Worm (Caenorhabditis elegans): ENCODE data around the gene clpf-1.

clpf-1 gene

ce11 chrIII:3390144-3390543 is 7.4 kb upstream of the clpf-1 start (continued):
- TF ChIP-seq attf-5 (GFP tag; optimal IDR thresholded peaks at IDR 0.05) (no peak), sdz-38 (tag; optimal IDR thresholded peaks at IDR 0.05) (no peak), lin-40 (tag; optimal IDR thresholded peaks at IDR 0.05) (no peak), ceh-27 (GFP tag; optimal IDR thresholded peaks at IDR 0.05) (no peak), unc-62 (GFP tag; optimal IDR thresholded peaks at IDR 0.05) (no peak), ztf-22 (GFP tag; optimal IDR thresholded peaks at IDR 0.05) (no peak), xnd-1 (tag; optimal IDR thresholded peaks at IDR 0.05) (peak; percentile 99), snpc-1.1 (tag; optimal IDR thresholded peaks at IDR 0.05; ENCODE audit: insufficient read depth) (peak; percentile 48), ccch-3 (GFP tag; optimal IDR thresholded peaks at IDR 0.05) (no peak), ztf-26 (tag; optimal IDR thresholded peaks at IDR 0.05) (no peak), zfh-2 (GFP tag; conservative IDR thresholded peaks at IDR 0.05) (no peak), madf-10 (tag; optimal IDR thresholded peaks at IDR 0.05) (no peak), F52B5.7 (tag; optimal IDR thresholded peaks at IDR 0.05) (no peak), T07F8.4 (tag; optimal IDR thresholded peaks at IDR 0.05) (no peak), nhr-179 (tag; optimal IDR thresholded peaks at IDR 0.05) (no peak), F49E8.2 (tag; optimal IDR thresholded peaks at IDR 0.05; ENCODE audit: insufficient read depth) (peak; percentile 85), ceh-91 (GFP tag; IDR thresholded peaks at IDR 0.05) (peak; percentile 87), K11D2.4 (GFP tag; IDR thresholded peaks at IDR 0.05) (no peak), F39B2.1 (GFP tag; IDR thresholded peaks at IDR 0.05) (no peak), madf-3 (GFP tag; IDR thresholded peaks at IDR 0.05) (no peak), cebp-1 (GFP tag; IDR thresholded peaks at IDR 0.05) (no peak), cebp-1 (tag; optimal IDR thresholded peaks at IDR 0.05) (no peak), C17E4.6 (GFP tag; IDR thresholded peaks at IDR 0.05) (no peak), tbp1 (GFP tag; optimal IDR thresholded peaks at IDR 0.05) (peak; percentile 49), B0336.3 (GFP tag; IDR thresholded peaks at IDR 0.05) (no peak), F57A8.1 (GFP tag; optimal IDR thresholded peaks at IDR 0.05) (no peak), ceh-100 (GFP tag; IDR thresholded peaks at IDR 0.05) (0 out of 2 replicates have a peak, but pooled peaks have one; percentile 27), hrde-1 (tag; optimal IDR thresholded peaks at IDR 0.05; ENCODE audit: borderline replicate concordance) (peak; percentile 9), Y53G8AR.9 (GFP tag; conservative IDR thresholded peaks at IDR 0.05) (no peak), lin-35 (GFP tag; optimal IDR thresholded peaks at IDR 0.05) (no peak), somi-1 (GFP tag; optimal IDR thresholded peaks at IDR 0.05) (no peak), D2030.7 (GFP tag; IDR thresholded peaks at IDR 0.05) (peak; percentile 93), ztf-18 (tag; optimal IDR thresholded peaks at IDR 0.05) (no peak), B0019.2 (GFP tag; conservative IDR thresholded peaks at IDR 0.05) (0 out of 2 replicates have a peak, but pooled peaks have one; percentile 7), ceh-58 (GFP tag; IDR thresholded peaks at IDR 0.05) (no peak), nhr-120 (GFP tag; IDR thresholded peaks at IDR 0.05) (no peak)

- TF ChIP-seq lsl-1 (GFP tag; optimal IDR thresholded peaks at IDR 0.05) (no peak), dpl-1 (GFP tag; optimal IDR thresholded peaks at IDR 0.05) (no peak), C06A6.2 (GFP tag; conservative IDR thresholded peaks at IDR 0.05) (no peak), pbrm-1 (GFP tag; IDR thresholded peaks at IDR 0.05) (no peak)
Observed at ce11 chrIII:3393687-3394086, 3.9 kb upstream of the clpf-1 start, which contains the start of gene mlc-4. Gene mlc-4 (minus strand): TSS chrIII:3393787.

All from whole organism, young adult.